Fruit fly (Drosophila melanogaster): ENCODE results near the gene Dlc90F.

Dlc90F gene

dm6 chr3R:18328842-18329241 is 29.8 kb downstream of the Dlc90F start, which contains the start of gene naz:
Gene naz (minus strand): TSS chr3R:18328942.
- TF ChIP-seq CG15336 (GFP tag; IDR thresholded peaks at IDR 0.05) (no peak), fd85E (GFP tag; optimal IDR thresholded peaks at IDR 0.05) (no peak), CG1621 (tag; optimal IDR thresholded peaks at IDR 0.05) (no peak), Eip78C (GFP tag) (peak; percentile 32), CG3032 (tag; optimal IDR thresholded peaks at IDR 0.05) (no peak), lz (GFP tag; optimal IDR thresholded peaks at IDR 0.05) (no peak), Sox102F (GFP tag; optimal IDR thresholded peaks at IDR 0.05) (no peak), CG8319 (GFP tag; optimal IDR thresholded peaks at IDR 0.05) (no peak), CG32006 (GFP tag; optimal IDR thresholded peaks at IDR 0.05) (peak; percentile 21)

dm6 chr3R:18338493-18338892 is 39.5 kb downstream of the Dlc90F start:
- TF ChIP-seq ss (GFP tag; optimal IDR thresholded peaks at IDR 0.05) (no peak), CG10669 (GFP tag; optimal IDR thresholded peaks at IDR 0.05) (no peak), Eip75B (GFP tag; optimal IDR thresholded peaks at IDR 0.05) (no peak), CG31627 (GFP tag; optimal IDR thresholded peaks at IDR 0.05) (no peak), CG10631 (GFP tag; optimal IDR thresholded peaks at IDR 0.05) (no peak), acj6 (GFP tag; optimal IDR thresholded peaks at IDR 0.05) (no peak), CG34406 (GFP tag; optimal IDR thresholded peaks at IDR 0.05) (no peak), CG7368 (GFP tag; optimal IDR thresholded peaks at IDR 0.05) (no peak), CG1621 (tag; optimal IDR thresholded peaks at IDR 0.05) (no peak), Hr39 (GFP tag; optimal IDR thresholded peaks at IDR 0.05) (no peak), Ets21C (GFP tag; optimal IDR thresholded peaks at IDR 0.05) (no peak), CG4318 (GFP tag; optimal IDR thresholded peaks at IDR 0.05) (no peak), CG8632 (GFP tag; optimal IDR thresholded peaks at IDR 0.05) (no peak)
